Worm (Caenorhabditis elegans): ENCODE measurements around the gene snx-14.

- TF ChIP-seq C34B4.2 (tag; optimal IDR thresholded peaks at IDR 0.05) = no peak
- no peak for TF ChIP-seq unc-130 (tag; optimal IDR thresholded peaks at IDR 0.05)
- no peak for TF ChIP-seq nhr-11 (tag; optimal IDR thresholded peaks at IDR 0.05)
- TF ChIP-seq nhr-76 (tag; optimal IDR thresholded peaks at IDR 0.05) = no peak
- TF ChIP-seq ama-1 (optimal IDR thresholded peaks at IDR 0.05) = no peak
- TF ChIP-seq zag-1 (tag; optimal IDR thresholded peaks at IDR 0.05) = no peak
- no peak for TF ChIP-seq fkh-10 (GFP tag; optimal IDR thresholded peaks at IDR 0.05)
- TF ChIP-seq nhr-90 (tag; optimal IDR thresholded peaks at IDR 0.05; ENCODE audit: poor library complexity) = no peak
- no peak for TF ChIP-seq irx-1 (tag; optimal IDR thresholded peaks at IDR 0.05)
- no peak for TF ChIP-seq mef-2 (tag; optimal IDR thresholded peaks at IDR 0.05)
Measured at ce11 chrII:13494175-13494650, 36.8 kb downstream of the snx-14 start, which contains the start of gene ndua-7.

All from whole organism, L1 larva.